Fruit fly (Drosophila melanogaster) whole organism, wandering third instar larva: Measurements from ENCODE around the gene Spn28Db.

ENCODE experiments used
- Abd-B ChIP-seq: fragments of >200 bp; optimal IDR thresholded peaks from 2 replicates; lab custom pipeline; 2017; ENCODE audit warnings: missing biosample characterization, missing genetic modification characterization
- CG32264 ChIP-seq: fragments of 200-800 bp; sonication (Bioruptor generic); optimal IDR thresholded peaks from 2 replicates; lab custom pipeline; 2016; ENCODE audit warnings: missing biosample characterization, missing genetic modification characterization
- CG9705 ChIP-seq: fragments of 200-800 bp; sonication (Bioruptor generic); optimal IDR thresholded peaks from 2 replicates; lab custom pipeline; 2018; ENCODE audit warnings: missing biosample characterization, mild to moderate bottlenecking, missing genetic modification characterization
- CrebA ChIP-seq: fragments of 200-800 bp; sonication (Bioruptor generic); optimal IDR thresholded peaks from 2 replicates; lab custom pipeline; 2016; ENCODE audit warnings: missing biosample characterization, mild to moderate bottlenecking, missing genetic modification characterization, borderline replicate concordance
- Dfd ChIP-seq: fragments of >200 bp; optimal IDR thresholded peaks from 2 replicates; lab custom pipeline; 2017; ENCODE audit warnings: missing biosample characterization, missing genetic modification characterization
- Dif ChIP-seq: fragments of 200-275, 200-300 bp; sonication (Bioruptor generic); optimal IDR thresholded peaks from 2 replicates; lab custom pipeline; 2018; ENCODE audit warnings: missing biosample characterization, missing genetic modification characterization; ENCODE audit not compliant: partially characterized antibody
- GATAd ChIP-seq: sonication (Bioruptor generic); optimal IDR thresholded peaks from 2 replicates; lab custom pipeline; 2016; ENCODE audit warnings: missing biosample characterization, missing genetic modification characterization
- HLH106 ChIP-seq: fragments of 200-800 bp; optimal IDR thresholded peaks from 3 replicates; lab custom pipeline; 2019; ENCODE audit warnings: missing biosample characterization, mild to moderate bottlenecking, missing genetic modification characterization, moderate library complexity
- Hnf4 ChIP-seq: fragments of 200-800 bp; sonication (Bioruptor generic); optimal IDR thresholded peaks from 2 replicates; lab custom pipeline; 2016; ENCODE audit warnings: missing biosample characterization, mild to moderate bottlenecking, missing genetic modification characterization
- Hr78 ChIP-seq: fragments of >200 bp; optimal IDR thresholded peaks from 2 replicates; lab custom pipeline; 2017; ENCODE audit warnings: missing biosample characterization, missing genetic modification characterization
- Hr83 ChIP-seq: fragments of 200-300 bp; sonication (Bioruptor generic); optimal IDR thresholded peaks from 2 replicates; lab custom pipeline; 2016; ENCODE audit warnings: missing biosample characterization, mild to moderate bottlenecking, missing genetic modification characterization, moderate library complexity; ENCODE audit not compliant: poor library complexity, severe bottlenecking
- Jra ChIP-seq: sonication (Bioruptor generic); optimal IDR thresholded peaks from 2 replicates; lab custom pipeline; 2016; ENCODE audit warnings: missing biosample characterization, missing genetic modification characterization
- Mio ChIP-seq: sonication (Bioruptor generic); optimal IDR thresholded peaks from 2 replicates; lab custom pipeline; 2016; ENCODE audit warnings: missing biosample characterization, missing genetic modification characterization
- Myc ChIP-seq: fragments of >200 bp; optimal IDR thresholded peaks from 2 replicates; lab custom pipeline; 2017
- N ChIP-seq: fragments of >200 bp; optimal IDR thresholded peaks from 2 replicates; lab custom pipeline; 2018; ENCODE audit warnings: missing biosample characterization, missing external identifiers, missing genetic modification characterization
- OdsH ChIP-seq: fragments of 200-800 bp; sonication (Bioruptor generic); optimal IDR thresholded peaks from 2 replicates; lab custom pipeline; 2016; ENCODE audit warnings: missing biosample characterization, mild to moderate bottlenecking, missing genetic modification characterization
- Rel ChIP-seq, 2 experiments: fragments of 200-800 bp; sonication (Bioruptor generic) in 1 of 2; optimal IDR thresholded peaks; 2 replicates in 1 of 2; 3 replicates in 1 of 2; lab custom pipeline; 2016 to 2019; ENCODE audit warnings: mild to moderate bottlenecking in 2 of 2, missing biosample characterization in 2 of 2, missing genetic modification characterization in 2 of 2, moderate library complexity in 1 of 2
- Sp1 ChIP-seq: fragments of 200-800 bp; sonication (Bioruptor generic); optimal IDR thresholded peaks from 3 replicates; lab custom pipeline; 2019; ENCODE audit warnings: missing biosample characterization, mild to moderate bottlenecking, missing genetic modification characterization, moderate library complexity
- Vsx2 ChIP-seq: fragments of 200-300, 225-300 bp; sonication (Bioruptor generic); optimal IDR thresholded peaks from 2 replicates; lab custom pipeline; 2018; ENCODE audit warnings: missing biosample characterization, missing genetic modification characterization; ENCODE audit not compliant: partially characterized antibody
- br ChIP-seq: fragments of 200-800 bp; sonication (Bioruptor generic); optimal IDR thresholded peaks from 2 replicates; lab custom pipeline; 2016; ENCODE audit warnings: missing biosample characterization, missing genetic modification characterization
- brk ChIP-seq: fragments of 200-800 bp; sonication (Bioruptor generic); optimal IDR thresholded peaks from 2 replicates; lab custom pipeline; 2016; ENCODE audit warnings: missing biosample characterization, mild to moderate bottlenecking, missing genetic modification characterization
- dl ChIP-seq, 2 experiments: fragments of 175-275, 200-275 bp in 1 of 2; fragments of 200-275 bp in 1 of 2; sonication (Bioruptor generic); optimal IDR thresholded peaks; lab custom pipeline; 2018; ENCODE audit warnings: mild to moderate bottlenecking in 2 of 2, missing biosample characterization in 2 of 2, missing genetic modification characterization in 2 of 2, moderate library complexity in 2 of 2; ENCODE audit not compliant: partially characterized antibody in 2 of 2, insufficient read depth in 1 of 2
- dmrt93B ChIP-seq: fragments of 200-800 bp; sonication (Bioruptor generic); optimal IDR thresholded peaks from 2 replicates; lab custom pipeline; 2018; ENCODE audit warnings: missing biosample characterization, mild to moderate bottlenecking, missing genetic modification characterization
- dsf ChIP-seq: sonication (Bioruptor generic); optimal IDR thresholded peaks from 2 replicates; lab custom pipeline; 2016; ENCODE audit warnings: missing biosample characterization, missing genetic modification characterization, borderline replicate concordance
- ey ChIP-seq: fragments of 200-800 bp; sonication (Bioruptor generic); optimal IDR thresholded peaks from 2 replicates; lab custom pipeline; 2016; ENCODE audit warnings: missing biosample characterization, missing genetic modification characterization
- foxo ChIP-seq, 2 experiments: fragments of 200-800 bp; sonication (Bioruptor generic); optimal IDR thresholded peaks; 2 replicates in 1 of 2; 3 replicates in 1 of 2; lab custom pipeline; 2016 to 2017; ENCODE audit warnings: missing biosample characterization in 2 of 2, missing genetic modification characterization in 2 of 2
- fru ChIP-seq: fragments of 200-800 bp; sonication (Bioruptor generic); optimal IDR thresholded peaks from 3 replicates; lab custom pipeline; 2016; ENCODE audit warnings: missing biosample characterization, mild to moderate bottlenecking, missing genetic modification characterization
- h ChIP-seq: fragments of 200-800 bp; sonication (Bioruptor generic); optimal IDR thresholded peaks from 3 replicates; lab custom pipeline; 2016; ENCODE audit warnings: missing biosample characterization, mild to moderate bottlenecking, missing genetic modification characterization
- jim ChIP-seq: fragments of 175-275, 200-325 bp; sonication (Bioruptor generic); optimal IDR thresholded peaks from 2 replicates; lab custom pipeline; 2016; ENCODE audit warnings: missing biosample characterization, mild to moderate bottlenecking, missing genetic modification characterization
- lola ChIP-seq: fragments of >200 bp; optimal IDR thresholded peaks from 2 replicates; lab custom pipeline; 2017; ENCODE audit warnings: missing biosample characterization, missing genetic modification characterization
- pan ChIP-seq: fragments of >200 bp; optimal IDR thresholded peaks from 2 replicates; lab custom pipeline; 2017
- rgr ChIP-seq: fragments of 200-800 bp; sonication (Bioruptor generic); optimal IDR thresholded peaks from 3 replicates; lab custom pipeline; 2016; ENCODE audit warnings: missing biosample characterization, mild to moderate bottlenecking, missing genetic modification characterization
- sage ChIP-seq: fragments of 200-800 bp; sonication (Bioruptor generic); optimal IDR thresholded peaks from 2 replicates; lab custom pipeline; 2016; ENCODE audit warnings: missing biosample characterization, mild to moderate bottlenecking, missing genetic modification characterization
- sv ChIP-seq: fragments of 200-800 bp; sonication (Bioruptor generic); optimal IDR thresholded peaks from 3 replicates; lab custom pipeline; 2016; ENCODE audit warnings: missing biosample characterization, missing genetic modification characterization
- tai ChIP-seq: sonication (Bioruptor generic); optimal IDR thresholded peaks from 2 replicates; lab custom pipeline; 2016; ENCODE audit warnings: missing biosample characterization, missing genetic modification characterization
- usp ChIP-seq: fragments of >200 bp; optimal IDR thresholded peaks from 2 replicates; lab custom pipeline; 2017; ENCODE audit warnings: missing biosample characterization, missing genetic modification characterization
- woc ChIP-seq: sonication (Bioruptor generic); optimal IDR thresholded peaks from 2 replicates; lab custom pipeline; 2016; ENCODE audit warnings: missing biosample characterization, mild to moderate bottlenecking, missing genetic modification characterization

The Spn28Db gene

DNA sequence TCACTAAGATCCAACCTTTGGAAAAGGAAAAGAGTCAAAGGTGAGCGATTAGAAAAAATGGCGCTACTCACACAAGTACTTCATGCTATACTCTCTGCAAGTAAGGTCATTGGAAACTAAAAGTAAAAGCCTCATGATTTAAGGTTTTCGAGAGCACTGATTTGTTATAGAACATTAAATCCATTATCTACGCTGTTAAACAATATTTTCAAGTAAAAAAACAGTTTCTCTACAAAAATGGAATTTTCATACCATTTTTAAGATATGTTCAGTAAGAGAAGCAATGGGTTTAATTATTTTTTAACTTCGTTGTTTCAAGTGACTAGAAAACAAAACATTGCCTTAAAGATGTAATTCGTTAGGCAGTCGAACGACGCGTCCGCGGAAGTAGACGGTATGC, 1.5 kb downstream of the Spn28Db start, which contains the start of gene Spn28Da:
Gene Spn28Da, minus strand, starts transcription at position 101 of the 400 bp plus-strand sequence.
- no peak for TF ChIP-seq Dfd
- TF ChIP-seq Sp1 (GFP tag; lab: Kevin White, UChicago): no peak
- no peak for TF ChIP-seq rgr (GFP tag; lab: Kevin White, UChicago)
- TF ChIP-seq N (GFP tag; lab: Kevin White, UChicago): no peak
- TF ChIP-seq CrebA (GFP tag; lab: Kevin White, UChicago): no peak
- TF ChIP-seq woc (GFP tag; lab: Kevin White, UChicago): no peak
- TF ChIP-seq tai (GFP tag; lab: Kevin White, UChicago): no peak
- no peak for TF ChIP-seq GATAd (GFP tag; lab: Kevin White, UChicago)
- TF ChIP-seq Hr83: no peak
- no peak for TF ChIP-seq CG32264 (GFP tag; lab: Kevin White, UChicago)
- no peak for TF ChIP-seq Rel (GFP tag; optimal IDR thresholded peaks at IDR 0.05; lab: Kevin White, UChicago)
- TF ChIP-seq Rel (tag; optimal IDR thresholded peaks at IDR 0.05; lab: Kevin White, UChicago): no peak
- no peak for TF ChIP-seq foxo (GFP tag; optimal IDR thresholded peaks at IDR 0.05; lab: Kevin White, UChicago)
- TF ChIP-seq dmrt93B: no peak
- no peak for TF ChIP-seq CG9705 (GFP tag; lab: Kevin White, UChicago)
- TF ChIP-seq pan: no peak

DNA sequence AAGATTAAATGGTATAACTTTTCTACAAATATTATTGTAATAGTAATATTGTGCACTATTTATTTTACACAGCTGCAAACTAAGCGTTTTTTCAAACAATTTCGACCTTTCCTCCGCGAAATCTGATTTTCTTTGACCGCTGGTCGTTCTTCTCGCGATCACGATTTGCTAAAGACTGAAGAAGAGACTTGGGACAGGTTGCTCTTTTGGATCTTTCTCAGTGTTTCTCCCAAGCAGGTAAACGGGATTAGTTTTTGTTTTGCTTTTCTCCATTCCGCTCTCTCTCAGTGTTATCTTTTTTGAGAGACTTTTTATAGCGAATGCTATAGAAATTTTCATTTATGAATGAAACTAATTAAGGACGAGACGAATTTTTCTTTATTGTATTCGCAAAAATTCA, 3.2 kb downstream of the Spn28Db start, which contains the start of gene CG7102:
Gene CG7102, minus strand, starts transcription at position 181 of the 400 bp plus-strand sequence.
- TF ChIP-seq h (GFP tag; lab: Kevin White, UChicago): no peak
- no peak for TF ChIP-seq dsf
- TF ChIP-seq Vsx2 (GFP tag; lab: Kevin White, UChicago): no peak
- TF ChIP-seq usp (GFP tag; lab: Kevin White, UChicago): no peak
- no peak for TF ChIP-seq lola (GFP tag; lab: Kevin White, UChicago)
- no peak for TF ChIP-seq foxo (GFP tag; optimal IDR thresholded peaks at IDR 0.05; lab: Kevin White, UChicago)
- no peak for TF ChIP-seq sv (GFP tag; lab: Kevin White, UChicago)
- no peak for TF ChIP-seq dmrt93B
- no peak for TF ChIP-seq Myc (lab: Kevin White, UChicago)

DNA sequence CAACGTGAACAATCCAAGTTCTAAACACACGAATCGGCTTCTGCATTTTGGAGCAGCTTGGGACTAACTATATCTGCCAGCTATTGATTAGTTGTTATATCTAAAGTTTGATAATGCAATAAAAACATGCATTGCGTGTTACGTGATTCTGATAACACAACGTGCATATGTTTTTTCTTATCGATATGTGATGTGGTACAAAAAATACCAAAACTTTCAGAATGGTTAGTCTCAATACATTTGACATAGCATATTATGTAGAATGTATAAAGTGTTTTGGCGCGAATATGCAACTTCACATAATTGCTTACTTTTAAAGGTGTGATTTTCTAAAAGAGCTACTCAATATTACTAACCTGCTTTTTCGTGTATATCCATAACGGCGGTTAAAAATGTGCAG, 4.6 kb downstream of the Spn28Db start:
- TF ChIP-seq tai (GFP tag; lab: Kevin White, UChicago) (peak; percentile 35), Mio (GFP tag; lab: Kevin White, UChicago) (no peak), Myc (lab: Kevin White, UChicago) (peak; percentile 9)
- TF ChIP-seq, all 38 proteins: peak for 2

DNA sequence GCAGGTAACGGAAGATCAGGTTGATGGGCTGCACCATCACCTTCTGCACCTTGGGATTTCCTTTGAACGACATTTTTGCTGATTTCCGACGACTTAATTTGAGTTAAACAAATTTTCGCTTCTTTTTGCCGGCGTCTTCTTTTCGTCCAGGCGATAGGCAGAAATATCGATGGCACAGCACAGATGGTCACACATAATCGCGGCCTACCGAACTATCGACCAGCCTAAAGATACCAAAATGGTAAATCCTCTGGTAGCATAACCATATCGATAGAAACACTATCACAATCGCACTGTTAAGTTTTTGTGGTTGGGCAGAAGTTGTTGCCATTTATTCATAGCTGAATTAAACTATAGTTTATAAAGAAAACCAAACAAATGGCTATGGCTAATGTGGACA, 5.2 kb downstream of the Spn28Db start, which contains the start of the genes SmE and CG34132:
Gene SmE, minus strand, starts transcription at position 180 of the 400 bp plus-strand sequence.
Gene CG34132, plus strand, starts transcription at position 233 of the 400 bp plus-strand sequence.
- TF ChIP-seq tai (GFP tag; lab: Kevin White, UChicago): no peak
- no peak for TF ChIP-seq Rel (GFP tag; optimal IDR thresholded peaks at IDR 0.05; lab: Kevin White, UChicago)
- peak; percentile 51 for TF ChIP-seq Rel (tag; optimal IDR thresholded peaks at IDR 0.05; lab: Kevin White, UChicago)
- TF ChIP-seq Hr83: no peak
- TF ChIP-seq GATAd (GFP tag; lab: Kevin White, UChicago): no peak
- no peak for TF ChIP-seq foxo (GFP tag; optimal IDR thresholded peaks at IDR 0.05; lab: Kevin White, UChicago)
- no peak for TF ChIP-seq ey
- TF ChIP-seq OdsH (GFP tag; lab: Kevin White, UChicago): no peak
- TF ChIP-seq CG32264 (GFP tag; lab: Kevin White, UChicago): no peak
- no peak for TF ChIP-seq sv (GFP tag; lab: Kevin White, UChicago)
- no peak for TF ChIP-seq Abd-B (GFP tag; lab: Kevin White, UChicago)
- TF ChIP-seq Hnf4: peak; percentile 5
- TF ChIP-seq CrebA (GFP tag; lab: Kevin White, UChicago): no peak

DNA sequence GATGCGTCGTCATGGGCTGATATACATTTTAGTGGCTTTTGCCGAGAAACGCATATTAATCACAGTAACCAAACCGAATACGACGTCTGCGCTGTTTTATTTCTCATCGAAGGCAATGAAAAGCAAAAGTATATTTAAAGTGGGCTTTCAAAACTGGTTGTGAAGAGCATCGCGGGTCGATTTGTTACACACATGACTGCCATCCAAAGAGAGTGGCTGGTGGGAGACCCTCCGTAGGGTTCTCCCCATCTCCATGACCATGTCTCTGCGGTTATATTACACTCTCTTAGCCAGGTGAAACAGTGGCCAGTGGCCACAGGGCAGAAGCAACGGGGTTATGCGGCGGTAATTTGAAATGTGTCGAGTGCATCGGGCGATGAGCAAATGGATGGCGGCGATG, 10.0 kb downstream of the Spn28Db start:
- TF ChIP-seq tai (GFP tag; lab: Kevin White, UChicago): no peak
- no peak for TF ChIP-seq sv (GFP tag; lab: Kevin White, UChicago)
- no peak for TF ChIP-seq Dfd
- no peak for TF ChIP-seq ey
- peak; percentile 36 for TF ChIP-seq fru (GFP tag; lab: Kevin White, UChicago)
- no peak for TF ChIP-seq OdsH (GFP tag; lab: Kevin White, UChicago)
- no peak for TF ChIP-seq GATAd (GFP tag; lab: Kevin White, UChicago)
- TF ChIP-seq Vsx2 (GFP tag; lab: Kevin White, UChicago): peak; percentile 10
- no peak for TF ChIP-seq jim (GFP tag; lab: Kevin White, UChicago)
- no peak for TF ChIP-seq sage (GFP tag; lab: Kevin White, UChicago)
- TF ChIP-seq Dif (GFP tag; lab: Kevin White, UChicago): peak; percentile 27
- peak; percentile 39 to 54 for TF ChIP-seq dl (GFP tag; optimal IDR thresholded peaks at IDR 0.05; lab: Kevin White, UChicago; ENCODE audit: insufficient read depth in 1 of 2, partially characterized antibody in 2 of 2)
- TF ChIP-seq rgr (GFP tag; lab: Kevin White, UChicago): no peak
- no peak for TF ChIP-seq HLH106 (tag; lab: Kevin White, UChicago)
- TF ChIP-seq dmrt93B: no peak
- no peak for TF ChIP-seq brk (GFP tag; lab: Kevin White, UChicago)
- TF ChIP-seq N (GFP tag; lab: Kevin White, UChicago): no peak
- no peak for TF ChIP-seq usp (GFP tag; lab: Kevin White, UChicago)
- no peak for TF ChIP-seq dsf
- TF ChIP-seq lola (GFP tag; lab: Kevin White, UChicago): no peak
- TF ChIP-seq Jra (GFP tag; lab: Kevin White, UChicago): no peak
- TF ChIP-seq foxo (GFP tag; optimal IDR thresholded peaks at IDR 0.05; lab: Kevin White, UChicago): no peak
- no peak for TF ChIP-seq CG9705 (GFP tag; lab: Kevin White, UChicago)
- TF ChIP-seq Hr78 (GFP tag; lab: Kevin White, UChicago): no peak
- TF ChIP-seq h (GFP tag; lab: Kevin White, UChicago): no peak
- no peak for TF ChIP-seq br (GFP tag; lab: Kevin White, UChicago)
- no peak for TF ChIP-seq Abd-B (GFP tag; lab: Kevin White, UChicago)
- peak; percentile 17 for TF ChIP-seq woc (GFP tag; lab: Kevin White, UChicago)
